Worm (Caenorhabditis elegans) whole organism, L3 larva: Measurements from ENCODE around the gene C07E3.9.
A peak's percentile ranks its signal among the peaks of the same experiment; 100 is the strongest.

ENCODE experiments used
- R02D3.7 ChIP-seq: fragments of 150-350 bp; optimal IDR thresholded peaks from 2 replicates; lab custom pipeline; 2014; ENCODE audit warnings: missing biosample characterization, missing genetic modification characterization
- ZK546.5 ChIP-seq: sonication (generic microtip); optimal IDR thresholded peaks from 2 replicates; lab custom pipeline; 2017; ENCODE audit warnings: missing biosample characterization, missing genetic modification characterization
- aly-2 ChIP-seq: fragments of 150-350 bp; optimal IDR thresholded peaks from 2 replicates; lab custom pipeline; 2014; ENCODE audit warnings: missing biosample characterization, missing genetic modification characterization
- ama-1 ChIP-seq: fragments of 150-350 bp; optimal IDR thresholded peaks from 2 replicates; lab custom pipeline; 2018
- ceh-16 ChIP-seq: sonication (generic microtip); optimal IDR thresholded peaks from 2 replicates; lab custom pipeline; 2017; ENCODE audit warnings: missing biosample characterization, missing genetic modification characterization
- ceh-28 ChIP-seq: fragments of 150-350 bp; optimal IDR thresholded peaks from 2 replicates; lab custom pipeline; 2014; ENCODE audit warnings: missing biosample characterization, missing genetic modification reagents, missing genetic modification characterization
- ceh-82 ChIP-seq: fragments of 150-350 bp; optimal IDR thresholded peaks from 2 replicates; lab custom pipeline; 2014; ENCODE audit warnings: missing biosample characterization, missing genetic modification characterization
- ceh-9 ChIP-seq: sonication (generic microtip); optimal IDR thresholded peaks from 2 replicates; lab custom pipeline; 2018; ENCODE audit warnings: missing biosample characterization, missing genetic modification characterization
- daf-12 ChIP-seq: fragments of 150-350 bp; optimal IDR thresholded peaks from 2 replicates; lab custom pipeline; 2014; ENCODE audit warnings: missing biosample characterization, missing genetic modification reagents, missing genetic modification characterization
- egl-27 ChIP-seq: sonication (generic microtip); optimal IDR thresholded peaks from 4 replicates; lab custom pipeline; 2017; ENCODE audit warnings: missing biosample characterization, missing genetic modification reagents, missing genetic modification characterization
- egl-5 ChIP-seq: fragments of 150-350 bp; optimal IDR thresholded peaks from 2 replicates; lab custom pipeline; 2017; ENCODE audit warnings: missing biosample characterization, missing genetic modification reagents, missing genetic modification characterization, inconsistent platforms
- elt-1 ChIP-seq: fragments of 150-350 bp; optimal IDR thresholded peaks from 2 replicates; lab custom pipeline; 2014; ENCODE audit warnings: missing biosample characterization, missing genetic modification characterization
- elt-2 ChIP-seq: sonication (generic microtip); optimal IDR thresholded peaks from 2 replicates; lab custom pipeline; 2016; ENCODE audit warnings: missing genetic modification reagents, mild to moderate bottlenecking, missing genetic modification characterization, missing compliant biosample characterization
- elt-3 ChIP-seq, 3 experiments: fragments of 150-350 bp in 1 of 3; sonication (generic microtip) in 2 of 3; optimal IDR thresholded peaks; 2 replicates in 2 of 3; 4 replicates in 1 of 3; lab custom pipeline; 2014 to 2017; ENCODE audit warnings: missing biosample characterization in 3 of 3, missing genetic modification characterization in 3 of 3
- eor-1 ChIP-seq, 2 experiments: fragments of 150-350 bp; optimal IDR thresholded peaks; 2 replicates each; lab custom pipeline; 2014 to 2018; ENCODE audit warnings: missing biosample characterization in 2 of 2, missing genetic modification characterization in 2 of 2
- fkh-10 ChIP-seq: sonication (generic microtip); optimal IDR thresholded peaks from 2 replicates; lab custom pipeline; 2017; ENCODE audit warnings: missing biosample characterization, missing genetic modification reagents, missing genetic modification characterization
- fkh-2 ChIP-seq: fragments of 150-350 bp; optimal IDR thresholded peaks from 2 replicates; lab custom pipeline; 2014; ENCODE audit warnings: missing biosample characterization, missing genetic modification reagents, missing genetic modification characterization
- fos-1 ChIP-seq: fragments of 150-350 bp; optimal IDR thresholded peaks from 2 replicates; lab custom pipeline; 2014; ENCODE audit warnings: missing biosample characterization, missing genetic modification characterization
- hmg-11 ChIP-seq: sonication (generic microtip); optimal IDR thresholded peaks from 2 replicates; lab custom pipeline; 2016; ENCODE audit warnings: missing genetic modification characterization, missing compliant biosample characterization
- jun-1 ChIP-seq: fragments of 150-350 bp; optimal IDR thresholded peaks from 2 replicates; lab custom pipeline; 2014; ENCODE audit warnings: missing biosample characterization, missing genetic modification reagents, missing genetic modification characterization
- lin-15B ChIP-seq: fragments of 150-350 bp; optimal IDR thresholded peaks from 2 replicates; lab custom pipeline; 2014; ENCODE audit warnings: missing biosample characterization, missing genetic modification characterization
- lin-39 ChIP-seq: fragments of 150-350 bp; optimal IDR thresholded peaks from 2 replicates; lab custom pipeline; 2018; ENCODE audit warnings: missing biosample characterization, missing genetic modification reagents, missing genetic modification characterization
- lsy-12 ChIP-seq: sonication (generic microtip); optimal IDR thresholded peaks from 2 replicates; lab custom pipeline; 2016; ENCODE audit warnings: mild to moderate bottlenecking, missing genetic modification characterization, missing compliant biosample characterization
- mdl-1 ChIP-seq: fragments of 150-350 bp; optimal IDR thresholded peaks from 2 replicates; lab custom pipeline; 2014; ENCODE audit warnings: missing biosample characterization, missing genetic modification characterization
- mml-1 ChIP-seq: fragments of 150-350 bp; sonication (generic microtip); optimal IDR thresholded peaks from 3 replicates; lab custom pipeline; 2014; ENCODE audit warnings: missing biosample characterization, missing genetic modification characterization
- nfya-1 ChIP-seq: sonication (generic microtip); optimal IDR thresholded peaks from 2 replicates; lab custom pipeline; 2017; ENCODE audit warnings: missing genetic modification characterization, mild to moderate bottlenecking, missing compliant biosample characterization, antibody characterized with exemption, moderate library complexity; ENCODE audit not compliant: insufficient read depth
- nhr-11 ChIP-seq: fragments of 150-350 bp; optimal IDR thresholded peaks from 2 replicates; lab custom pipeline; 2014; ENCODE audit warnings: missing biosample characterization, missing genetic modification characterization
- nhr-12 ChIP-seq: fragments of 150-350 bp; optimal IDR thresholded peaks from 2 replicates; lab custom pipeline; 2014; ENCODE audit warnings: missing biosample characterization, missing genetic modification characterization
- nhr-23 ChIP-seq: fragments of 150-350 bp; optimal IDR thresholded peaks from 2 replicates; lab custom pipeline; 2014; ENCODE audit warnings: missing biosample characterization, missing genetic modification reagents, missing genetic modification characterization
- nhr-237 ChIP-seq: fragments of 150-350 bp; optimal IDR thresholded peaks from 2 replicates; lab custom pipeline; 2014; ENCODE audit warnings: missing biosample characterization, missing genetic modification characterization
- nhr-25 ChIP-seq: sonication (generic microtip); optimal IDR thresholded peaks from 2 replicates; lab custom pipeline; 2017; ENCODE audit warnings: missing biosample characterization, missing genetic modification characterization
- nhr-28 ChIP-seq: fragments of 150-350 bp; optimal IDR thresholded peaks from 2 replicates; lab custom pipeline; 2014; ENCODE audit warnings: missing biosample characterization, missing genetic modification characterization
- nhr-43 ChIP-seq: sonication (generic microtip); optimal IDR thresholded peaks from 2 replicates; lab custom pipeline; 2016; ENCODE audit warnings: mild to moderate bottlenecking, missing genetic modification characterization, missing compliant biosample characterization; ENCODE audit not compliant: poor library complexity, severe bottlenecking
- nhr-67 ChIP-seq: fragments of 150-350 bp; optimal IDR thresholded peaks from 2 replicates; lab custom pipeline; 2014; ENCODE audit warnings: missing biosample characterization, missing genetic modification characterization
- nhr-76 ChIP-seq: fragments of 150-350 bp; sonication (generic microtip); optimal IDR thresholded peaks from 5 replicates; lab custom pipeline; 2014; ENCODE audit warnings: missing biosample characterization, missing genetic modification characterization
- nhr-77 ChIP-seq: fragments of 150-350 bp; optimal IDR thresholded peaks from 2 replicates; lab custom pipeline; 2014; ENCODE audit warnings: missing biosample characterization, missing genetic modification characterization
- pha-4 ChIP-seq: fragments of 150-350 bp; optimal IDR thresholded peaks from 2 replicates; lab custom pipeline; 2014; ENCODE audit warnings: missing biosample characterization, missing genetic modification reagents, missing genetic modification characterization
- pqm-1 ChIP-seq: fragments of 150-350 bp; optimal IDR thresholded peaks from 2 replicates; lab custom pipeline; 2017; ENCODE audit warnings: missing biosample characterization, missing genetic modification characterization, inconsistent platforms
- sea-2 ChIP-seq: fragments of 150-350 bp; sonication (generic microtip); optimal IDR thresholded peaks from 4 replicates; lab custom pipeline; 2014; ENCODE audit warnings: missing biosample characterization, missing genetic modification reagents, missing genetic modification characterization
- skn-1 ChIP-seq: fragments of 150-350 bp; optimal IDR thresholded peaks from 2 replicates; lab custom pipeline; 2014; ENCODE audit warnings: missing biosample characterization, missing genetic modification characterization
- snpc-4 ChIP-seq: fragments of 150-350 bp; optimal IDR thresholded peaks from 2 replicates; lab custom pipeline; 2014; ENCODE audit warnings: missing biosample characterization, missing genetic modification characterization
- tbx-2 ChIP-seq: sonication (generic microtip); optimal IDR thresholded peaks from 2 replicates; lab custom pipeline; 2016; ENCODE audit warnings: mild to moderate bottlenecking, missing genetic modification characterization, missing compliant biosample characterization
- unc-39 ChIP-seq: sonication (generic microtip); optimal IDR thresholded peaks from 4 replicates; lab custom pipeline; 2017; ENCODE audit warnings: missing biosample characterization, missing genetic modification characterization
- unc-62 ChIP-seq: fragments of 150-350 bp; sonication (generic microtip); optimal IDR thresholded peaks from 4 replicates; lab custom pipeline; 2014; ENCODE audit warnings: missing biosample characterization, missing genetic modification reagents, missing genetic modification characterization
- zag-1 ChIP-seq: fragments of 150-350 bp; optimal IDR thresholded peaks from 2 replicates; lab custom pipeline; 2014; ENCODE audit warnings: missing biosample characterization, missing genetic modification characterization
- ztf-11 ChIP-seq: fragments of 150-350 bp; optimal IDR thresholded peaks from 2 replicates; lab custom pipeline; 2014; ENCODE audit warnings: missing biosample characterization, missing genetic modification characterization
- ztf-4 ChIP-seq: fragments of 150-350 bp; optimal IDR thresholded peaks from 2 replicates; lab custom pipeline; 2014; ENCODE audit warnings: missing biosample characterization, missing genetic modification characterization

C07E3.9 gene

DNA sequence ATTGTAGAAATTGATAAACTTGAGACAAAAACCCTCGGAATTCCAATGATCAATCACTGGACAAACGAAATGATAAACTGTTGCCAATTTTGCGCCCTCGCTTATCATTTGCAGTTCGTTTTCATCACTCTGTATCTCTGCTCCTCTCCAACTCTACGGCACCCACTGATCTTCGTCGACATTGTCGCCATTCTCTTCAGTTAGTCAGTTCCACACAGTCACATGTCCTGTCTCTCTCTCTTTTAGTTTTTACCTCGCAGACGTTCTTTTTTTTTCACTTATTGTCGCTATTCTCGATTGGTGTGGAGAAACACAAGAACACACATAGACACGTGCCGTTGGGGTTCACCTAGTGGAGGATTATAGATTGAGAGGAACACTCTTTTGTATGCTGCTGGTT is 38.5 kb downstream of the C07E3.9 start:
- TF ChIP-seq nhr-67 (tag; lab: Kevin White, UChicago) (no peak), unc-39 (no peak), elt-2 (tag; lab: Kevin White, UChicago) (peak; percentile 94), lsy-12 (tag; lab: Kevin White, UChicago) (peak; percentile 28), lin-39 (tag; lab: Kevin White, UChicago) (no peak), skn-1 (peak; percentile 46), unc-62 (GFP tag; lab: Kevin White, UChicago) (no peak), egl-27 (peak; percentile 16), ceh-16 (tag; lab: Kevin White, UChicago) (no peak), zag-1 (tag; lab: Kevin White, UChicago) (no peak), nfya-1 (tag; lab: Kevin White, UChicago) (peak; percentile 74), pqm-1 (tag; lab: Kevin White, UChicago) (peak; percentile 83), R02D3.7 (tag; lab: Kevin White, UChicago) (no peak), nhr-25 (tag; lab: Kevin White, UChicago) (peak; percentile 86), nhr-43 (tag; lab: Kevin White, UChicago) (peak; percentile 84), jun-1 (tag; lab: Kevin White, UChicago) (peak; percentile 74), snpc-4 (tag; lab: Kevin White, UChicago) (peak; percentile 15), pha-4 (peak; percentile 85), hmg-11 (tag; lab: Kevin White, UChicago) (peak; percentile 7), nhr-23 (peak; percentile 69), mml-1 (no peak), mdl-1 (tag; lab: Kevin White, UChicago) (peak; percentile 72), elt-3 (tag; optimal IDR thresholded peaks at IDR 0.05; lab: Kevin White, UChicago) (peak in 1 of 3 experiments; percentile 58), sea-2 (GFP tag; lab: Kevin White, UChicago) (no peak), ama-1 (lab: Kevin White, UChicago) (peak; percentile 13)

DNA sequence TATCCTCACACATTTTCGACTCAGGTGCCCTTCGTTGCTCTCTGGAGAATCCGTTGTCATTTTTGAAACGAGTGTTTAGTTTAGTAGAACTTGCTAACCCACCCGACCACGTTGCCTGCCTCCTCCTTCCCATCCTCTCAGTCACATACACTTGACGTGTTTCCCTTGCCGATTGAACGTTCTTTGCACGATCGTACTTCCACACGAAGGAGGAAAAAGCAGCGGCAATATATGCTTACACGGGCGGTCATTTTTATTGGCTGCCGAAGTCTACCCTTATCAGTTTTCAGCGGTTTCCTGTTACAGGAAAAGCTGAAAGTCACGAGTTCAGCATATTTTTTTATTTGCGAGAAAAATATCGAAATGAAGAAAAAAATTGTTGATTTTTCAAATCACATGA is 39.2 kb downstream of the C07E3.9 start:
- TF ChIP-seq jun-1 (tag; lab: Kevin White, UChicago) (peak; percentile 75), egl-27 (no peak), mml-1 (peak; percentile 53), skn-1 (no peak), zag-1 (tag; lab: Kevin White, UChicago) (no peak), lsy-12 (tag; lab: Kevin White, UChicago) (no peak), fkh-2 (no peak), nhr-43 (tag; lab: Kevin White, UChicago) (peak; percentile 60), lin-15B (tag; lab: Kevin White, UChicago) (peak; percentile 14), nhr-23 (peak; percentile 19), tbx-2 (tag; lab: Kevin White, UChicago) (no peak), snpc-4 (tag; lab: Kevin White, UChicago) (no peak), hmg-11 (tag; lab: Kevin White, UChicago) (no peak), elt-1 (tag; lab: Kevin White, UChicago) (no peak), ama-1 (lab: Kevin White, UChicago) (peak; percentile 75), ztf-4 (tag; lab: Kevin White, UChicago) (no peak), nfya-1 (tag; lab: Kevin White, UChicago) (peak; percentile 62), unc-39 (no peak), nhr-12 (tag; lab: Kevin White, UChicago) (no peak), nhr-28 (tag; lab: Kevin White, UChicago) (no peak), nhr-237 (tag; lab: Kevin White, UChicago) (no peak), unc-62 (GFP tag; lab: Kevin White, UChicago) (no peak), fkh-10 (GFP tag; lab: Kevin White, UChicago) (no peak), ztf-11 (tag; lab: Kevin White, UChicago) (no peak), fos-1 (tag; lab: Kevin White, UChicago) (no peak), elt-2 (tag; lab: Kevin White, UChicago) (peak; percentile 89), aly-2 (tag; lab: Kevin White, UChicago) (no peak), mdl-1 (tag; lab: Kevin White, UChicago) (no peak), pqm-1 (tag; lab: Kevin White, UChicago) (peak; percentile 97), egl-5 (no peak), R02D3.7 (tag; lab: Kevin White, UChicago) (no peak), lin-39 (tag; lab: Kevin White, UChicago) (no peak), eor-1 (tag; optimal IDR thresholded peaks at IDR 0.05; lab: Kevin White, UChicago) (no peak), ceh-82 (tag; lab: Kevin White, UChicago) (no peak), ceh-9 (tag; lab: Kevin White, UChicago) (no peak), nhr-25 (tag; lab: Kevin White, UChicago) (peak; percentile 56), nhr-67 (tag; lab: Kevin White, UChicago) (no peak), nhr-77 (tag; lab: Kevin White, UChicago) (no peak), ceh-28 (tag; lab: Kevin White, UChicago) (no peak), daf-12 (tag; lab: Kevin White, UChicago) (no peak), nhr-11 (tag; lab: Kevin White, UChicago) (no peak), elt-3 (tag; optimal IDR thresholded peaks at IDR 0.05; lab: Kevin White, UChicago) (no peak), pha-4 (peak; percentile 69), nhr-76 (tag; lab: Kevin White, UChicago) (peak; percentile 4), ZK546.5 (tag; lab: Kevin White, UChicago) (no peak), sea-2 (GFP tag; lab: Kevin White, UChicago) (no peak), ceh-16 (tag; lab: Kevin White, UChicago) (no peak)
- TF ChIP-seq, all 47 proteins: peak for 12
